Fruit fly (Drosophila melanogaster) whole organism, wandering third instar larva: ENCODE results near the gene HP5.
A peak's percentile ranks its signal among the peaks of the same experiment; 100 is the strongest.

Experiments used
- Abd-B ChIP-seq: fragments of >200 bp; optimal IDR thresholded peaks from 2 replicates; lab custom pipeline; 2017; ENCODE audit warnings: missing biosample characterization, missing genetic modification characterization
- CG32264 ChIP-seq: fragments of 200-800 bp; sonication (Bioruptor generic); optimal IDR thresholded peaks from 2 replicates; lab custom pipeline; 2016; ENCODE audit warnings: missing biosample characterization, missing genetic modification characterization
- CG9705 ChIP-seq: fragments of 200-800 bp; sonication (Bioruptor generic); optimal IDR thresholded peaks from 2 replicates; lab custom pipeline; 2018; ENCODE audit warnings: missing biosample characterization, mild to moderate bottlenecking, missing genetic modification characterization
- CrebA ChIP-seq: fragments of 200-800 bp; sonication (Bioruptor generic); optimal IDR thresholded peaks from 2 replicates; lab custom pipeline; 2016; ENCODE audit warnings: missing biosample characterization, mild to moderate bottlenecking, missing genetic modification characterization, borderline replicate concordance
- Dfd ChIP-seq: fragments of >200 bp; optimal IDR thresholded peaks from 2 replicates; lab custom pipeline; 2017; ENCODE audit warnings: missing biosample characterization, missing genetic modification characterization
- Dif ChIP-seq: fragments of 200-275, 200-300 bp; sonication (Bioruptor generic); optimal IDR thresholded peaks from 2 replicates; lab custom pipeline; 2018; ENCODE audit warnings: missing biosample characterization, missing genetic modification characterization; ENCODE audit not compliant: partially characterized antibody
- GATAd ChIP-seq: sonication (Bioruptor generic); optimal IDR thresholded peaks from 2 replicates; lab custom pipeline; 2016; ENCODE audit warnings: missing biosample characterization, missing genetic modification characterization
- HLH106 ChIP-seq: fragments of 200-800 bp; optimal IDR thresholded peaks from 3 replicates; lab custom pipeline; 2019; ENCODE audit warnings: missing biosample characterization, mild to moderate bottlenecking, missing genetic modification characterization, moderate library complexity
- Hnf4 ChIP-seq: fragments of 200-800 bp; sonication (Bioruptor generic); optimal IDR thresholded peaks from 2 replicates; lab custom pipeline; 2016; ENCODE audit warnings: missing biosample characterization, mild to moderate bottlenecking, missing genetic modification characterization
- Hr78 ChIP-seq: fragments of >200 bp; optimal IDR thresholded peaks from 2 replicates; lab custom pipeline; 2017; ENCODE audit warnings: missing biosample characterization, missing genetic modification characterization
- Hr83 ChIP-seq: fragments of 200-300 bp; sonication (Bioruptor generic); optimal IDR thresholded peaks from 2 replicates; lab custom pipeline; 2016; ENCODE audit warnings: missing biosample characterization, mild to moderate bottlenecking, missing genetic modification characterization, moderate library complexity; ENCODE audit not compliant: poor library complexity, severe bottlenecking
- Jra ChIP-seq: sonication (Bioruptor generic); optimal IDR thresholded peaks from 2 replicates; lab custom pipeline; 2016; ENCODE audit warnings: missing biosample characterization, missing genetic modification characterization
- Mio ChIP-seq: sonication (Bioruptor generic); optimal IDR thresholded peaks from 2 replicates; lab custom pipeline; 2016; ENCODE audit warnings: missing biosample characterization, missing genetic modification characterization
- Myc ChIP-seq: fragments of >200 bp; optimal IDR thresholded peaks from 2 replicates; lab custom pipeline; 2017
- N ChIP-seq: fragments of >200 bp; optimal IDR thresholded peaks from 2 replicates; lab custom pipeline; 2018; ENCODE audit warnings: missing biosample characterization, missing external identifiers, missing genetic modification characterization
- OdsH ChIP-seq: fragments of 200-800 bp; sonication (Bioruptor generic); optimal IDR thresholded peaks from 2 replicates; lab custom pipeline; 2016; ENCODE audit warnings: missing biosample characterization, mild to moderate bottlenecking, missing genetic modification characterization
- Rel ChIP-seq, 2 experiments: fragments of 200-800 bp; sonication (Bioruptor generic) in 1 of 2; optimal IDR thresholded peaks; 2 replicates in 1 of 2; 3 replicates in 1 of 2; lab custom pipeline; 2016 to 2019; ENCODE audit warnings: mild to moderate bottlenecking in 2 of 2, missing biosample characterization in 2 of 2, missing genetic modification characterization in 2 of 2, moderate library complexity in 1 of 2
- Sp1 ChIP-seq: fragments of 200-800 bp; sonication (Bioruptor generic); optimal IDR thresholded peaks from 3 replicates; lab custom pipeline; 2019; ENCODE audit warnings: missing biosample characterization, mild to moderate bottlenecking, missing genetic modification characterization, moderate library complexity
- Vsx2 ChIP-seq: fragments of 200-300, 225-300 bp; sonication (Bioruptor generic); optimal IDR thresholded peaks from 2 replicates; lab custom pipeline; 2018; ENCODE audit warnings: missing biosample characterization, missing genetic modification characterization; ENCODE audit not compliant: partially characterized antibody
- br ChIP-seq: fragments of 200-800 bp; sonication (Bioruptor generic); optimal IDR thresholded peaks from 2 replicates; lab custom pipeline; 2016; ENCODE audit warnings: missing biosample characterization, missing genetic modification characterization
- brk ChIP-seq: fragments of 200-800 bp; sonication (Bioruptor generic); optimal IDR thresholded peaks from 2 replicates; lab custom pipeline; 2016; ENCODE audit warnings: missing biosample characterization, mild to moderate bottlenecking, missing genetic modification characterization
- dl ChIP-seq, 2 experiments: fragments of 175-275, 200-275 bp in 1 of 2; fragments of 200-275 bp in 1 of 2; sonication (Bioruptor generic); optimal IDR thresholded peaks; lab custom pipeline; 2018; ENCODE audit warnings: mild to moderate bottlenecking in 2 of 2, missing biosample characterization in 2 of 2, missing genetic modification characterization in 2 of 2, moderate library complexity in 2 of 2; ENCODE audit not compliant: partially characterized antibody in 2 of 2, insufficient read depth in 1 of 2
- dmrt93B ChIP-seq: fragments of 200-800 bp; sonication (Bioruptor generic); optimal IDR thresholded peaks from 2 replicates; lab custom pipeline; 2018; ENCODE audit warnings: missing biosample characterization, mild to moderate bottlenecking, missing genetic modification characterization
- dsf ChIP-seq: sonication (Bioruptor generic); optimal IDR thresholded peaks from 2 replicates; lab custom pipeline; 2016; ENCODE audit warnings: missing biosample characterization, missing genetic modification characterization, borderline replicate concordance
- ey ChIP-seq: fragments of 200-800 bp; sonication (Bioruptor generic); optimal IDR thresholded peaks from 2 replicates; lab custom pipeline; 2016; ENCODE audit warnings: missing biosample characterization, missing genetic modification characterization
- foxo ChIP-seq, 2 experiments: fragments of 200-800 bp; sonication (Bioruptor generic); optimal IDR thresholded peaks; 2 replicates in 1 of 2; 3 replicates in 1 of 2; lab custom pipeline; 2016 to 2017; ENCODE audit warnings: missing biosample characterization in 2 of 2, missing genetic modification characterization in 2 of 2
- fru ChIP-seq: fragments of 200-800 bp; sonication (Bioruptor generic); optimal IDR thresholded peaks from 3 replicates; lab custom pipeline; 2016; ENCODE audit warnings: missing biosample characterization, mild to moderate bottlenecking, missing genetic modification characterization
- h ChIP-seq: fragments of 200-800 bp; sonication (Bioruptor generic); optimal IDR thresholded peaks from 3 replicates; lab custom pipeline; 2016; ENCODE audit warnings: missing biosample characterization, mild to moderate bottlenecking, missing genetic modification characterization
- jim ChIP-seq: fragments of 175-275, 200-325 bp; sonication (Bioruptor generic); optimal IDR thresholded peaks from 2 replicates; lab custom pipeline; 2016; ENCODE audit warnings: missing biosample characterization, mild to moderate bottlenecking, missing genetic modification characterization
- lola ChIP-seq: fragments of >200 bp; optimal IDR thresholded peaks from 2 replicates; lab custom pipeline; 2017; ENCODE audit warnings: missing biosample characterization, missing genetic modification characterization
- pan ChIP-seq: fragments of >200 bp; optimal IDR thresholded peaks from 2 replicates; lab custom pipeline; 2017
- psq ChIP-seq: fragments of 200-800 bp; sonication (Bioruptor generic); optimal IDR thresholded peaks from 3 replicates; lab custom pipeline; 2017; ENCODE audit warnings: missing biosample characterization, mild to moderate bottlenecking, missing genetic modification characterization, moderate library complexity
- rgr ChIP-seq: fragments of 200-800 bp; sonication (Bioruptor generic); optimal IDR thresholded peaks from 3 replicates; lab custom pipeline; 2016; ENCODE audit warnings: missing biosample characterization, mild to moderate bottlenecking, missing genetic modification characterization
- sage ChIP-seq: fragments of 200-800 bp; sonication (Bioruptor generic); optimal IDR thresholded peaks from 2 replicates; lab custom pipeline; 2016; ENCODE audit warnings: missing biosample characterization, mild to moderate bottlenecking, missing genetic modification characterization
- sv ChIP-seq: fragments of 200-800 bp; sonication (Bioruptor generic); optimal IDR thresholded peaks from 3 replicates; lab custom pipeline; 2016; ENCODE audit warnings: missing biosample characterization, missing genetic modification characterization
- tai ChIP-seq: sonication (Bioruptor generic); optimal IDR thresholded peaks from 2 replicates; lab custom pipeline; 2016; ENCODE audit warnings: missing biosample characterization, missing genetic modification characterization
- usp ChIP-seq: fragments of >200 bp; optimal IDR thresholded peaks from 2 replicates; lab custom pipeline; 2017; ENCODE audit warnings: missing biosample characterization, missing genetic modification characterization
- woc ChIP-seq: sonication (Bioruptor generic); optimal IDR thresholded peaks from 2 replicates; lab custom pipeline; 2016; ENCODE audit warnings: missing biosample characterization, mild to moderate bottlenecking, missing genetic modification characterization

HP5 gene

dm6 chrX:11501221-11501961 lies 46.8 kb downstream of the HP5 start:
- TF ChIP-seq dl (GFP tag; optimal IDR thresholded peaks at IDR 0.05; lab: Kevin White, UChicago; ENCODE audit: insufficient read depth in 1 of 2, partially characterized antibody in 2 of 2) (no peak), Abd-B (GFP tag; lab: Kevin White, UChicago) (no peak), lola (no peak), Sp1 (no peak), brk (GFP tag; lab: Kevin White, UChicago) (no peak), GATAd (GFP tag; lab: Kevin White, UChicago) (no peak), OdsH (GFP tag; lab: Kevin White, UChicago) (no peak), Mio (GFP tag; lab: Kevin White, UChicago) (no peak), Vsx2 (GFP tag; lab: Kevin White, UChicago) (no peak), HLH106 (tag; lab: Kevin White, UChicago) (peak; percentile 16), sage (GFP tag; lab: Kevin White, UChicago) (no peak), N (GFP tag; lab: Kevin White, UChicago) (no peak), CG32264 (GFP tag; lab: Kevin White, UChicago) (no peak), h (peak; percentile 37), rgr (GFP tag; lab: Kevin White, UChicago) (peak; percentile 7), ey (GFP tag; lab: Kevin White, UChicago) (no peak), fru (GFP tag; lab: Kevin White, UChicago) (peak; percentile 18), pan (lab: Kevin White, UChicago) (no peak), CrebA (GFP tag; lab: Kevin White, UChicago) (no peak), Dfd (GFP tag; lab: Kevin White, UChicago) (no peak), Hr83 (no peak), foxo (GFP tag; optimal IDR thresholded peaks at IDR 0.05; lab: Kevin White, UChicago) (peak in 1 of 2 experiments; percentile 30), usp (no peak), woc (GFP tag; lab: Kevin White, UChicago) (no peak), Hnf4 (GFP tag; lab: Kevin White, UChicago) (no peak), Hr78 (GFP tag; lab: Kevin White, UChicago) (no peak), dsf (GFP tag; lab: Kevin White, UChicago) (no peak), Myc (lab: Kevin White, UChicago) (no peak), jim (no peak), dmrt93B (GFP tag; lab: Kevin White, UChicago) (no peak), psq (peak; percentile 13), Rel (GFP tag; optimal IDR thresholded peaks at IDR 0.05; lab: Kevin White, UChicago) (no peak), Rel (tag; optimal IDR thresholded peaks at IDR 0.05; lab: Kevin White, UChicago) (peak; percentile 88), Jra (GFP tag; lab: Kevin White, UChicago) (no peak), br (no peak), Dif (GFP tag; lab: Kevin White, UChicago) (no peak), tai (GFP tag; lab: Kevin White, UChicago) (no peak), sv (GFP tag; lab: Kevin White, UChicago) (no peak), CG9705 (GFP tag; lab: Kevin White, UChicago) (no peak)

dm6 chrX:11503625-11504024 lies 49.0 kb downstream of the HP5 start:
- TF ChIP-seq Myc (lab: Kevin White, UChicago) (no peak), dl (GFP tag; optimal IDR thresholded peaks at IDR 0.05; lab: Kevin White, UChicago; ENCODE audit: insufficient read depth in 1 of 2, partially characterized antibody in 2 of 2) (no peak), usp (no peak), Hr78 (GFP tag; lab: Kevin White, UChicago) (no peak), Rel (GFP tag; optimal IDR thresholded peaks at IDR 0.05; lab: Kevin White, UChicago) (no peak), Rel (tag; optimal IDR thresholded peaks at IDR 0.05; lab: Kevin White, UChicago) (peak; percentile 23), br (no peak), brk (GFP tag; lab: Kevin White, UChicago) (no peak)
